Worm (Caenorhabditis elegans): ENCODE results near the gene srh-80.

srh-80 gene

DNA sequence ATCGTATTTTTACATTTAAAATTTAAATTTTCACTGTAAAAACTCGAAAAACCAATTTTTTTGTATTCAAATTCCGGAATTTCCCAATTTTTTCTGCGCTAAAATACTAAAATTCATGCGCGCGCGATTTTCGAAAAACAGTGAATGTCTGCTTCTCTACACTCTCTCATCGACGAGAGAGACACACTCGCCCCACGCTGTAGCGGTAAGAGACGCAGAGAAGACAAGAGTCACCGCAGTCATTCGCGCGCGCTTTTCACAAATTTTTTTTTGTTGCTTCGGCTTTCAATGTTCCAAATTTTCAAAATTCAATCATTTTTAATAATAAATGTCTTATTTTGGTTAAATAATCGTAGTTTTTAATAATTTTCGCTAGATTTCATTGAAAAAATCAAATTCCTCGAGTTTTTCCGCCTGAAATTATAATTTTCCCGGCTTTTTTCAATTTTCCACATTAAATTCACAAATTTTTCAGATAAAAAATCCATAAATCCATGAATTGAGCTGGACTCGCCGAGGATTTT is 34.0 kb upstream of the srh-80 start, which contains the start of gene arid-1:
arid-1 (plus strand) TSS at position 474 of the 524 bp plus-strand sequence.
- TF ChIP-seq flh-1 (GFP tag; optimal IDR thresholded peaks at IDR 0.05) (no peak), nhr-76 (tag; optimal IDR thresholded peaks at IDR 0.05) (no peak), pha-4 (tag; optimal IDR thresholded peaks at IDR 0.05) (peak; percentile 43), mep-1 (tag; optimal IDR thresholded peaks at IDR 0.05) (peak; percentile 50), ces-1 (GFP tag; optimal IDR thresholded peaks at IDR 0.05) (peak; percentile 7), M03D4.4 (tag; optimal IDR thresholded peaks at IDR 0.05) (no peak), elt-1 (tag; optimal IDR thresholded peaks at IDR 0.05; ENCODE audit: borderline replicate concordance, insufficient read depth) (no peak), lin-32 (GFP tag; optimal IDR thresholded peaks at IDR 0.05) (no peak), cnd-1 (tag; optimal IDR thresholded peaks at IDR 0.05) (no peak), mab-5 (tag; optimal IDR thresholded peaks at IDR 0.05) (no peak), ham-2 (GFP tag; optimal IDR thresholded peaks at IDR 0.05) (peak; percentile 2), elt-3 (tag; optimal IDR thresholded peaks at IDR 0.05) (no peak), ceh-39 (tag; optimal IDR thresholded peaks at IDR 0.05) (no peak)

DNA sequence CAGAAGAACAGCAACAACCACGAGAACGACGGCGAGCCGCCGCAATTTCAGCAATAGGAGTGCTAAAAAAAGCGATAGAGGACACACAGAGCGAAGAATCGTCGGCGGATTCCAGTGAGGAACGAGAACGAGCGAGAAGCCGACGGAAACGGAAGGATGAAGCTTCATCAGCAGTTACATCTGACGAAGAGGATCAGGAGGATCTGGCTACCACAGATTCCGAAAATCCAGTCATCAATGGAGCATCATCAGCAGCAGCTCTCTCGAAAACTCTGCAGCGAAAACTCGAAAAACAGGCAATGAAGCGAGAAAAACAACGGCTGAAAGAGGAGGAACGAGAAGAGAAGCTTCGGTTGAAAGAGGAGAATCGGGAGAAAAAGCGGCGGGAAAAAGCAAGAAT is 30.3 kb upstream of the srh-80 start:
- TF ChIP-seq hlh-1 (tag; optimal IDR thresholded peaks at IDR 0.05) (no peak), ceh-83 (GFP tag; optimal IDR thresholded peaks at IDR 0.05) (peak; percentile 38), unc-39 (tag; optimal IDR thresholded peaks at IDR 0.05) (no peak), blmp-1 (tag; optimal IDR thresholded peaks at IDR 0.05) (no peak), unc-62 (GFP tag; optimal IDR thresholded peaks at IDR 0.05) (no peak), ces-1 (GFP tag; optimal IDR thresholded peaks at IDR 0.05) (no peak), mab-5 (tag; optimal IDR thresholded peaks at IDR 0.05) (no peak)

DNA sequence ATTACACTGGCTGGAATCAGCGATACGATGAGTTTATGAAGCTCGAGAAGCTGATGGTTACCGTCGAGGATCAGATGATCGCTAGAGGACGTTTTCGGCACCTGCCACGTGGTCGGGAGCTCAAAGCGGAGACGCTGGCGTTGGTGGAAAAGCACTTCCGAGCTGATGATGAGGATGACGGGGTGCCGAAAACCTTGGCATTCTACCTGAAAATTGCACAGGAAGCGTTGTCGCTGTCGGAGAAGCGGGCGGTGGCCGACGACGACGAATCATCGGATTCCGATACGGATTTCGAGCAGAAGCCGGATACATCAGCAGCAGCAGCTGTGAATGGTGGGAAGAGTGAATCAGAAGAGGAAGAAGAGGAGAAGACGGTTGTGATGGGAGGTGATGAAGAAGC is 25.0 kb upstream of the srh-80 start:
- TF ChIP-seq lin-32 (GFP tag; optimal IDR thresholded peaks at IDR 0.05) (no peak), nhr-237 (tag; optimal IDR thresholded peaks at IDR 0.05) (no peak), unc-120 (tag; optimal IDR thresholded peaks at IDR 0.05; ENCODE audit: poor library complexity, severe bottlenecking) (no peak), sem-2 (GFP tag; optimal IDR thresholded peaks at IDR 0.05) (no peak), blmp-1 (tag; optimal IDR thresholded peaks at IDR 0.05) (no peak), nhr-2 (tag; optimal IDR thresholded peaks at IDR 0.05) (no peak), pha-4 (tag; optimal IDR thresholded peaks at IDR 0.05) (no peak), elt-1 (tag; optimal IDR thresholded peaks at IDR 0.05; ENCODE audit: borderline replicate concordance, insufficient read depth) (no peak), ham-2 (GFP tag; optimal IDR thresholded peaks at IDR 0.05) (no peak)

DNA sequence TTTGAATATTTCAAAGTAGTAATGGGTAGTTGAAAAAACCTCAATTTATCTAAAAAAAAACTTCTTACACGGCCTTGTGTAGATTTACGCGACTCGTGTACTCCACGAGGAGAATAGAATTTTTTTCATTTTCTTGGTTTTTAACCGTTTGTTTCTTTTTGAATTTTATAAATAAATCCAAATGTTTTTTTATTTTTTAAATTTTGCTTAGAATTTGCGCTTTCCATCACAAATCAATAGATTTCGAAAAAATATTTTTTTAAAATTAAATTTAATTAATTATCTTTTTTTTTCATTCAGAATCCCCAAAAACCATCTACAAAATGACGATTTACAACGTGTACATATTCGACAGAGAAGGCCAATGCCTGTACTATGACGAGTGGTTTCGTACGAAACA is 18.4 kb upstream of the srh-80 start, which contains the start of gene trpp-1:
trpp-1 (plus strand) TSS at position 301 of the 400 bp plus-strand sequence.
- no peak for TF ChIP-seq cnd-1 (tag; optimal IDR thresholded peaks at IDR 0.05)
- TF ChIP-seq ceh-43 (GFP tag; optimal IDR thresholded peaks at IDR 0.05), result no peak
- TF ChIP-seq elt-3 (tag; optimal IDR thresholded peaks at IDR 0.05), result no peak
- TF ChIP-seq unc-39 (tag; optimal IDR thresholded peaks at IDR 0.05), result no peak
- TF ChIP-seq nhr-2 (tag; optimal IDR thresholded peaks at IDR 0.05), result no peak
- TF ChIP-seq sptf-1 (tag; optimal IDR thresholded peaks at IDR 0.05), result no peak
- TF ChIP-seq ceh-83 (GFP tag; optimal IDR thresholded peaks at IDR 0.05), result no peak
- TF ChIP-seq mab-5 (tag; optimal IDR thresholded peaks at IDR 0.05), result no peak
- no peak for TF ChIP-seq hlh-1 (tag; optimal IDR thresholded peaks at IDR 0.05)

DNA sequence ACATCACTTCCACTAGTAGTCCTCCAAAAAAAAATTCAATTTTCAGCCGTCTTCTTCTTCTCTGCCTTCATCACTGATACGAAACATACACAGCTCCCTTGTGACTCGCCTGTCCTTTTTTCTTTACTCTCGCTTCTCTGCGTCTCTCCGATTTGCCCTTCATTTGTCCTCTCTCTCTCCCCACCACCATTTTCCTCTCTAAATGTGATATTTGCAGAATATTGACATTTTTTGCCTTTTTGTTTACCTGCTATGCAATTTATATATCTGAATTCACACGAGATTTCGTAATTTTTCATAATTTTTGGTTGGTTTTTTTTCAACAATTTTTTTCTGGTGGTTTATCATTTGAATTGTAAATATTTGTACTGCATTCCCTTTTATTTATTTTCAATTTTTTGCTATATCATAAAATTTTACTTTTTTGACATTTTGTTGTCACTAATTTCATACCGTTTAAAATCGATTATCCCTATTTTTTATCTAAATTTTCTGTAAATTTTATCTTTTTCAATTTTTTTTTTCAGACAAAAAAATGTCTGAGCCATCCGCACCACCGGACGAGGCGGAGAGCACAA is 15.8 kb upstream of the srh-80 start, which contains the start of gene lec-12:
lec-12 (plus strand) TSS at position 528 of the 578 bp plus-strand sequence.
- TF ChIP-seq unc-62 (GFP tag; optimal IDR thresholded peaks at IDR 0.05), result no peak
- TF ChIP-seq ces-1 (GFP tag; optimal IDR thresholded peaks at IDR 0.05), result peak; percentile 30
- no peak for TF ChIP-seq M03D4.4 (tag; optimal IDR thresholded peaks at IDR 0.05)
- no peak for TF ChIP-seq cnd-1 (tag; optimal IDR thresholded peaks at IDR 0.05)
- TF ChIP-seq ham-2 (GFP tag; optimal IDR thresholded peaks at IDR 0.05), result no peak
- no peak for TF ChIP-seq lin-13 (tag; optimal IDR thresholded peaks at IDR 0.05)
- TF ChIP-seq nhr-28 (tag; optimal IDR thresholded peaks at IDR 0.05), result no peak
- no peak for TF ChIP-seq unc-120 (tag; optimal IDR thresholded peaks at IDR 0.05; ENCODE audit: poor library complexity, severe bottlenecking)
- TF ChIP-seq ceh-83 (GFP tag; optimal IDR thresholded peaks at IDR 0.05), result no peak

DNA sequence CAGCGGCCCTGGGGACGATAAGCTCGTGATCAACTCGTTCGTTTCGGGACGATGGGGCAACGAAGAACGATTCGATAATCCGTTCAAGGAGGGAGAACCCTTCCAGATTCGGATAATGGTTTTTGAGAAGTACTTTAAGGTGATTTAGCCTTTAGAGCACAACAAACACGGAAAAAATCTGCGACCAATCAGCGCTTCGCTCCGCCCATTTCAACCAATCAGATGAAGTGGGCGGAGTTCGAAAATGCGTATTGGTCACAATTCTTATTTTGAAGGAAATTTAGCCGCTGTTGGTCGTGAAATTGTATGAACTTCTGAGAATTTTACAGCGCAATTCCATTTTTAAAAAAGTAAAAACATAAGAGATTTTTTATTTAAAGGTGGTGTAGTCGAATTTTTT is 12.9 kb upstream of the srh-80 start:
- TF ChIP-seq bed-3 (GFP tag; optimal IDR thresholded peaks at IDR 0.05), result no peak
- no peak for TF ChIP-seq flh-1 (GFP tag; optimal IDR thresholded peaks at IDR 0.05)
- TF ChIP-seq cnd-1 (tag; optimal IDR thresholded peaks at IDR 0.05), result no peak
- TF ChIP-seq sptf-1 (tag; optimal IDR thresholded peaks at IDR 0.05), result no peak
- no peak for TF ChIP-seq lin-32 (GFP tag; optimal IDR thresholded peaks at IDR 0.05)
- TF ChIP-seq snpc-4 (tag; optimal IDR thresholded peaks at IDR 0.05), result no peak
- no peak for TF ChIP-seq ceh-83 (GFP tag; optimal IDR thresholded peaks at IDR 0.05)
- no peak for TF ChIP-seq zip-8 (tag; optimal IDR thresholded peaks at IDR 0.05)

All from whole organism, mixed stage, embryonic.